Worm (Caenorhabditis elegans) whole organism, late embryonic: ENCODE data around the gene lim-6.

Source experiments
- C08G9.2 ChIP-seq: sonication (generic microtip); optimal IDR thresholded peaks from 2 replicates; lab custom pipeline; 2016; ENCODE audit warnings: mild to moderate bottlenecking, missing genetic modification characterization, moderate library complexity, missing compliant biosample characterization
- F13H6.1 ChIP-seq: sonication (generic microtip); optimal IDR thresholded peaks from 2 replicates; lab custom pipeline; 2016; ENCODE audit warnings: missing genetic modification characterization, missing compliant biosample characterization
- ama-1 ChIP-seq: fragments of 150-350 bp; optimal IDR thresholded peaks from 2 replicates; lab custom pipeline; 2014
- ceh-9 ChIP-seq: sonication (generic microtip); optimal IDR thresholded peaks from 2 replicates; lab custom pipeline; 2016; ENCODE audit warnings: mild to moderate bottlenecking, missing genetic modification characterization, inconsistent platforms, missing compliant biosample characterization
- che-1 ChIP-seq: sonication (generic microtip); optimal IDR thresholded peaks from 2 replicates; lab custom pipeline; 2016; ENCODE audit warnings: mild to moderate bottlenecking, missing genetic modification characterization, missing compliant biosample characterization
- fkh-10 ChIP-seq: fragments of 150-350 bp; optimal IDR thresholded peaks from 2 replicates; lab custom pipeline; 2014; ENCODE audit warnings: missing biosample characterization, missing genetic modification reagents, missing genetic modification characterization
- hlh-15 ChIP-seq: sonication (generic microtip); optimal IDR thresholded peaks from 2 replicates; lab custom pipeline; 2016; ENCODE audit warnings: missing genetic modification characterization, missing compliant biosample characterization
- pat-9 ChIP-seq: fragments of 200-800 bp; sonication (Bioruptor generic); optimal IDR thresholded peaks from 2 replicates; lab custom pipeline; 2018; ENCODE audit warnings: mild to moderate bottlenecking, missing genetic modification characterization, moderate library complexity, missing compliant biosample characterization
- pqm-1 ChIP-seq: sonication (generic microtip); optimal IDR thresholded peaks from 2 replicates; lab custom pipeline; 2016; ENCODE audit warnings: missing genetic modification characterization, missing compliant biosample characterization
- pros-1 ChIP-seq: fragments of 150-350 bp; optimal IDR thresholded peaks from 2 replicates; lab custom pipeline; 2014; ENCODE audit warnings: missing biosample characterization, missing genetic modification reagents, missing genetic modification characterization
- ref-2 ChIP-seq: sonication (generic microtip); optimal IDR thresholded peaks from 2 replicates; lab custom pipeline; 2016; ENCODE audit warnings: missing genetic modification characterization, missing compliant biosample characterization
- tbx-2 ChIP-seq: sonication (generic microtip); optimal IDR thresholded peaks from 2 replicates; lab custom pipeline; 2016; ENCODE audit warnings: missing genetic modification characterization, missing compliant biosample characterization
- unc-3 ChIP-seq, 2 experiments: fragments of 200-800 bp in 1 of 2; sonication (Bioruptor generic) in 1 of 2; sonication (generic microtip) in 1 of 2; conservative IDR thresholded peaks in 1 of 2; optimal IDR thresholded peaks in 1 of 2; 2 replicates each; pipeline versions ENCODE4 v1.3.6 to Lab custom; 2016 to 2022; ENCODE audit warnings: missing compliant biosample characterization in 2 of 2, missing genetic modification characterization in 2 of 2, missing genetic modification reagents in 1 of 2

DNA sequence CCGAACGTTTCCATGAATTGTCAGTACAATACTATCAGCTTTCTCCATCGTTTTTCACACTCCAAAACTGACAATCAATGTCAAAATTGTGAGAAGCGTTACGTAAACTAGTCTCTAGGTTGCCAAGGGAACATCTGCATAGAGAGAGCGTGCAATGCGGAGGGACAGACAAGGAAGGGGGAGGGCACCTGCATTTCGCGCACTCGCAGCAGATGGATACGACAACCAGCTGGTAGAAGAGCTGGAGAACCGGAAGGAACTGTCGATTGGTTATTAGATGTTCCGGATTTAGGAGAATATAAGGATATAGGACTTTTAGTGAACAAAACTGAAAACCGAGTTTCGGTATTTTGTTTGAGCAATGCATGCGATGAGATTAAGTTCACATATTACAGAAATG lies 3.3 kb upstream of the lim-6 start, which contains the start of gene mksr-1:
- no peak for TF ChIP-seq ama-1 (lab: Kevin White, UChicago)
- no peak for TF ChIP-seq tbx-2
- no peak for TF ChIP-seq pat-9 (tag; lab: Kevin White, UChicago)
- no peak for TF ChIP-seq ceh-9 (tag; lab: Kevin White, UChicago)
- no peak for TF ChIP-seq che-1 (tag; lab: Kevin White, UChicago)
- no peak for TF ChIP-seq F13H6.1 (tag; lab: Kevin White, UChicago)
- no peak for TF ChIP-seq unc-3 (GFP tag; conservative IDR thresholded peaks at IDR 0.05; lab: Robert Waterston, UW)
- TF ChIP-seq unc-3 (tag; optimal IDR thresholded peaks at IDR 0.05; lab: Kevin White, UChicago), result no peak
- TF ChIP-seq C08G9.2 (tag; lab: Kevin White, UChicago), result no peak
- TF ChIP-seq fkh-10 (GFP tag; lab: Kevin White, UChicago), result no peak
- no peak for TF ChIP-seq hlh-15 (tag; lab: Kevin White, UChicago)
- no peak for TF ChIP-seq ref-2
- no peak for TF ChIP-seq pros-1
- TF ChIP-seq pqm-1, result no peak
